Worm (Caenorhabditis elegans): ENCODE results near the gene F10E7.6.

The F10E7.6 gene

DNA sequence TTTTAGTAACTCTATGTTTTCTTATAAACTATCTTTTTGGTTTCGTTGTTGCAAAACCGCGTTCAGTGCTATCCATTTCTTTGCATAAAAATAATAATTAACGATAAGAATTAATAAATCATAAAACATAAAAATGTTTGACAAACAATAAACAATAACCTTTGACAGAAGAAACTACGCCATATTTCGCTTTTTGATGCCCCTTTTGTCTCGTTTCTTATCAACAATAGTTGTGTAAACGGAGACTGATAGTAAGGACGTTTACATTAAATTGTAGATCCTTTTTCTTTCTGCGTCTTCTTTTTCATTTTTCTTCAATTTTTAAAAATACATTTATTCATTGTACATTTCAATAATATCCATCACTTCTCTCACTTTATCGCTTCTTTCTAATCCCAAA lies 26.2 kb downstream of the F10E7.6 start:
- TF ChIP-seq ceh-30 (tag; optimal IDR thresholded peaks at IDR 0.05) (no peak), sox-2 (GFP tag; IDR thresholded peaks at IDR 0.05) (no peak), elt-2 (tag; optimal IDR thresholded peaks at IDR 0.05) (peak; percentile 74)

ce11 chrII:7144307-7144706 lies 31.4 kb downstream of the F10E7.6 start, which contains the start of gene npr-31:
Gene npr-31 (plus strand): TSS chrII:7144607.
- TF ChIP-seq gmeb-2 (tag; optimal IDR thresholded peaks at IDR 0.05) (no peak), pros-1 (tag; optimal IDR thresholded peaks at IDR 0.05) (no peak)

- TF ChIP-seq lim-6 (tag; optimal IDR thresholded peaks at IDR 0.05) (no peak), dmd-4 (tag; optimal IDR thresholded peaks at IDR 0.05; ENCODE audit: borderline replicate concordance) (no peak)
Measured at ce11 chrII:7146240-7146639, 33.4 kb downstream of the F10E7.6 start.

DNA sequence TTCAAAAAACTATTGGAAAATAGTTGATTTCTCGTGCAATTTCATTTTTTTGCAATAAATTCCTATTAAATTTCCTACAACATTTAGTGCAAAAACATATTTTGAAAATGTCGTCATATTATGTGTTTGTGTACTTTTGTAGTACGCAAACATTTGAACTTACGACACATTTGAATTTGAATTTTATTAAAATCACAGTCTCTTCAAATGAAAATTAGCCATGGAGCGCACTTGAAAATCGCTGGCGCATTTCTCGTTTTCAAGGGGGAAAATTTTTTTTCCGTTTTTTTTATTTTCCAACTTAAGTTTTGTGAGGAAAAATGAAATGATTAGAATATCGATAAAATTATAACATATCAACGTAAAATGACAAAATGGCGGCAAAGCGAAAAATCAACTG lies 34.7 kb downstream of the F10E7.6 start:
- no peak for TF ChIP-seq F13H6.1 (tag; optimal IDR thresholded peaks at IDR 0.05)
- TF ChIP-seq K02D7.2 (tag; optimal IDR thresholded peaks at IDR 0.05) = no peak
- no peak for TF ChIP-seq nhr-232 (tag; optimal IDR thresholded peaks at IDR 0.05)
- no peak for TF ChIP-seq pha-2 (tag; optimal IDR thresholded peaks at IDR 0.05)
- TF ChIP-seq npax-4 (tag; optimal IDR thresholded peaks at IDR 0.05) = no peak
- no peak for TF ChIP-seq hlh-6 (tag; optimal IDR thresholded peaks at IDR 0.05)
- no peak for TF ChIP-seq unc-3 (GFP tag; conservative IDR thresholded peaks at IDR 0.05)
- no peak for TF ChIP-seq unc-3 (tag; optimal IDR thresholded peaks at IDR 0.05)
- TF ChIP-seq sox-2 (GFP tag; IDR thresholded peaks at IDR 0.05) = no peak

DNA sequence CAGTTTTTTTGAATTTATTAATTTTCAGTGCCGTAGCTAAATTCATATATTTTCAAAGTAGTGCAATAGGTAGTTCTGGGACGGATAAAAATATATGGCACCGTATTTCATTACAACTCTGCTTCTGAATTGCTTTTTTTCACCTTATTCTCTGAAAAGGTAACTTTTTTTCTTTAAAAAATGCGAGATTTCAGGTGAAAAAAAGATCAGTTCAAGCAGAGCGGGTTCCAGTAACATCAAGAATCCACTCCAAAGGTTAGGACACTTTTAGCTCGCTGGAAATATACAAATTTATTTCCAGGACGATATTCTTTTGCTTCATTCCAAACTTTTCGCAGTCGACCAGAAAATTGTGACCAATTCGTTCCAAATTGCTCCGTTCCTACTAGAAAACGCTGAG lies 35.2 kb downstream of the F10E7.6 start, which contains the start of gene T07F8.1:
TSS of gene T07F8.1 (plus strand) at position 301 of the 400 bp plus-strand sequence.
- no peak for TF ChIP-seq ahr-1 (tag; optimal IDR thresholded peaks at IDR 0.05)
- no peak for TF ChIP-seq nhr-232 (tag; optimal IDR thresholded peaks at IDR 0.05)
- TF ChIP-seq lim-6 (tag; optimal IDR thresholded peaks at IDR 0.05) = no peak
- no peak for TF ChIP-seq gmeb-2 (tag; optimal IDR thresholded peaks at IDR 0.05)
- TF ChIP-seq C38D4.7 (GFP tag; optimal IDR thresholded peaks at IDR 0.05) = no peak
- TF ChIP-seq unc-55 (GFP tag; optimal IDR thresholded peaks at IDR 0.05) = no peak
- no peak for TF ChIP-seq ets-4 (tag; optimal IDR thresholded peaks at IDR 0.05)

- no peak for TF ChIP-seq dmd-4 (tag; optimal IDR thresholded peaks at IDR 0.05; ENCODE audit: borderline replicate concordance)
- no peak for TF ChIP-seq ahr-1 (tag; optimal IDR thresholded peaks at IDR 0.05)
- peak; percentile 22 for TF ChIP-seq tbx-7 (tag; optimal IDR thresholded peaks at IDR 0.05)
- peak; percentile 58 for TF ChIP-seq hlh-30 (tag; optimal IDR thresholded peaks at IDR 0.05; ENCODE audit: insufficient read depth)
- TF ChIP-seq lin-11 (tag; optimal IDR thresholded peaks at IDR 0.05) = peak; percentile 30
- peak; percentile 75 for TF ChIP-seq unc-42 (tag; optimal IDR thresholded peaks at IDR 0.05)
- TF ChIP-seq zip-5 (tag; optimal IDR thresholded peaks at IDR 0.05) = peak; percentile 23
- peak; percentile 76 for TF ChIP-seq ceh-34 (tag; optimal IDR thresholded peaks at IDR 0.05)
- TF ChIP-seq T23F11.4 (GFP tag; optimal IDR thresholded peaks at IDR 0.05) = peak; percentile 55
- peak; percentile 62 for TF ChIP-seq ceh-2 (tag; optimal IDR thresholded peaks at IDR 0.05)
- TF ChIP-seq sox-4 (tag; optimal IDR thresholded peaks at IDR 0.05) = peak; percentile 58
- TF ChIP-seq F13H6.1 (tag; optimal IDR thresholded peaks at IDR 0.05) = peak; percentile 6
- TF ChIP-seq odd-2 (tag; optimal IDR thresholded peaks at IDR 0.05) = no peak
- no peak for TF ChIP-seq ama-1 (optimal IDR thresholded peaks at IDR 0.05)
- peak; percentile 73 for TF ChIP-seq ref-2 (tag; optimal IDR thresholded peaks at IDR 0.05)
- TF ChIP-seq syd-9 (tag; optimal IDR thresholded peaks at IDR 0.05) = peak; percentile 55
- 0 out of 2 replicates have a peak, but pooled peaks have one; percentile 40 for TF ChIP-seq ceh-45 (GFP tag; IDR thresholded peaks at IDR 0.05)
- no peak for TF ChIP-seq eyg-1 (tag; optimal IDR thresholded peaks at IDR 0.05)
- no peak for TF ChIP-seq ceh-24 (tag; optimal IDR thresholded peaks at IDR 0.05)
- TF ChIP-seq pha-2 (tag; optimal IDR thresholded peaks at IDR 0.05) = no peak
- peak; percentile 74 for TF ChIP-seq madf-2 (tag; optimal IDR thresholded peaks at IDR 0.05)
- TF ChIP-seq ttx-3 (tag; optimal IDR thresholded peaks at IDR 0.05) = peak; percentile 72
- TF ChIP-seq nhr-232 (tag; optimal IDR thresholded peaks at IDR 0.05) = peak; percentile 20
- TF ChIP-seq fax-1 (tag; optimal IDR thresholded peaks at IDR 0.05) = peak; percentile 40
- no peak for TF ChIP-seq pag-3 (tag; optimal IDR thresholded peaks at IDR 0.05; ENCODE audit: borderline replicate concordance)
- peak; percentile 86 for TF ChIP-seq nfya-1 (tag; optimal IDR thresholded peaks at IDR 0.05)
- peak; percentile 64 for TF ChIP-seq ets-4 (tag; optimal IDR thresholded peaks at IDR 0.05)
- TF ChIP-seq fkh-10 (GFP tag; optimal IDR thresholded peaks at IDR 0.05) = no peak
Measured at ce11 chrII:7151969-7152631, 39.2 kb downstream of the F10E7.6 start, which contains the start of gene fust-1. Gene fust-1 (plus strand): TSS chrII:7152581.

Data from whole organism, late embryonic.